Worm (Caenorhabditis elegans): ENCODE measurements around the gene smvt-1.
A peak's percentile ranks its signal among the peaks of the same experiment; 100 is the strongest.

smvt-1 gene

DNA sequence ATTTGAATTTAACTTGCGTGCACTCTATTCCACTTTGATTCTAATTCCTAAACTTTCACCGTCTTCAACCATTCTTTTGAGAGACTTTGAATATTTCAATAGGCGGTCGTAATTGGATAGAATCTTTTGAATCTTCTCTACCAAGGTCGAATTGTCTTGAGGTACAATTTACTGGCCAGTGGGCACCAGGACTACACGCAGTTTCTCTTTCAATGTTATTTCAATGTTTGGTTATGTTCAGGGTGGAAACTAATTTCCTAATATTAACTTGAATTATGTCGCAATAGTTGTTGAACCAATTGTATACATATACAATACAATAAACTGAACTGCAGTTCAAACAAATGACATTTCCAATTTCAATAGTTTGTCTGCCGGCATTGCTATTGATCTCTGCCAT is 39.2 kb upstream of the smvt-1 start:
- TF ChIP-seq nhr-19 (GFP tag; conservative IDR thresholded peaks at IDR 0.05) = no peak
- TF ChIP-seq mab-9 (GFP tag; IDR thresholded peaks at IDR 0.05) = no peak
- TF ChIP-seq lin-39 (tag; optimal IDR thresholded peaks at IDR 0.05) = no peak
- TF ChIP-seq nhr-47 (tag; optimal IDR thresholded peaks at IDR 0.05) = peak; percentile 7
- TF ChIP-seq fkh-8 (tag; optimal IDR thresholded peaks at IDR 0.05) = no peak
- TF ChIP-seq nhr-71 (tag; optimal IDR thresholded peaks at IDR 0.05) = peak; percentile 33
- no peak for TF ChIP-seq sox-4 (tag; optimal IDR thresholded peaks at IDR 0.05)
- TF ChIP-seq snu-23 (GFP tag; optimal IDR thresholded peaks at IDR 0.05) = peak; percentile 41
- no peak for TF ChIP-seq ceh-8 (GFP tag; optimal IDR thresholded peaks at IDR 0.05)
- TF ChIP-seq ets-5 (GFP tag; IDR thresholded peaks at IDR 0.05) = no peak
- no peak for TF ChIP-seq ceh-88 (GFP tag; IDR thresholded peaks at IDR 0.05)
- peak; percentile 9 for TF ChIP-seq skn-1 (tag; optimal IDR thresholded peaks at IDR 0.05)
- peak in 1 of 2 experiments; percentile 22 for TF ChIP-seq lsy-2 (tag; optimal IDR thresholded peaks at IDR 0.05)
- no peak for TF ChIP-seq swsn-7 (tag; optimal IDR thresholded peaks at IDR 0.05)
- TF ChIP-seq ceh-63 (GFP tag; optimal IDR thresholded peaks at IDR 0.05) = no peak
- TF ChIP-seq lin-14 (GFP tag; optimal IDR thresholded peaks at IDR 0.05) = peak; percentile 61
- TF ChIP-seq zag-1 (tag; optimal IDR thresholded peaks at IDR 0.05) = no peak
- no peak for TF ChIP-seq ama-1 (optimal IDR thresholded peaks at IDR 0.05)
- no peak for TF ChIP-seq mef-2 (tag; optimal IDR thresholded peaks at IDR 0.05)
- TF ChIP-seq pqm-1 (tag; optimal IDR thresholded peaks at IDR 0.05) = no peak
- no peak for TF ChIP-seq fkh-4 (tag; optimal IDR thresholded peaks at IDR 0.05; ENCODE audit: borderline replicate concordance)
- peak; percentile 90 for TF ChIP-seq nhr-85 (tag)
- TF ChIP-seq lin-35 (GFP tag; optimal IDR thresholded peaks at IDR 0.05) = no peak
- TF ChIP-seq lir-3 (tag; optimal IDR thresholded peaks at IDR 0.05; ENCODE audit: poor library complexity) = no peak
- TF ChIP-seq pag-3 (tag; optimal IDR thresholded peaks at IDR 0.05; ENCODE audit: borderline replicate concordance, insufficient read depth) = no peak
- no peak for TF ChIP-seq Y116A8C.19 (tag; optimal IDR thresholded peaks at IDR 0.05; ENCODE audit: borderline replicate concordance)
- peak; percentile 87 for TF ChIP-seq blmp-1 (tag; optimal IDR thresholded peaks at IDR 0.05)
- TF ChIP-seq mdl-1 (tag; optimal IDR thresholded peaks at IDR 0.05) = no peak
- TF ChIP-seq unc-62 (GFP tag; optimal IDR thresholded peaks at IDR 0.05) = no peak
- peak; percentile 12 for TF ChIP-seq nhr-90 (tag; optimal IDR thresholded peaks at IDR 0.05; ENCODE audit: poor library complexity)
- TF ChIP-seq ceh-90 (tag; optimal IDR thresholded peaks at IDR 0.05) = no peak
- TF ChIP-seq nhr-20 (tag; optimal IDR thresholded peaks at IDR 0.05) = peak; percentile 38
- TF ChIP-seq irx-1 (tag; optimal IDR thresholded peaks at IDR 0.05) = no peak
- no peak for TF ChIP-seq hpl-2 (GFP tag; optimal IDR thresholded peaks at IDR 0.05)
- no peak for TF ChIP-seq dsc-1 (tag; optimal IDR thresholded peaks at IDR 0.05)
- no peak for TF ChIP-seq lin-15B (tag; optimal IDR thresholded peaks at IDR 0.05)
- TF ChIP-seq efl-3 (GFP tag; optimal IDR thresholded peaks at IDR 0.05) = no peak
- TF ChIP-seq tbx-2 (tag; optimal IDR thresholded peaks at IDR 0.05) = no peak

- TF ChIP-seq efl-1 (optimal IDR thresholded peaks at IDR 0.05) (no peak), efl-1 (GFP tag; optimal IDR thresholded peaks at IDR 0.05 in 1 of 2) (no peak), nhr-28 (tag; optimal IDR thresholded peaks at IDR 0.05) (no peak), vab-15 (tag; optimal IDR thresholded peaks at IDR 0.05) (no peak), ceh-82 (tag; optimal IDR thresholded peaks at IDR 0.05) (no peak), fkh-10 (GFP tag; optimal IDR thresholded peaks at IDR 0.05) (no peak), unc-130 (tag; optimal IDR thresholded peaks at IDR 0.05) (no peak), C04F5.9 (tag; optimal IDR thresholded peaks at IDR 0.05) (no peak), isw-1 (GFP tag; IDR thresholded peaks at IDR 0.05) (no peak), nhr-76 (tag; optimal IDR thresholded peaks at IDR 0.05) (no peak), Y116A8C.19 (tag; optimal IDR thresholded peaks at IDR 0.05; ENCODE audit: borderline replicate concordance) (no peak), nhr-19 (GFP tag; conservative IDR thresholded peaks at IDR 0.05) (no peak), irx-1 (tag; optimal IDR thresholded peaks at IDR 0.05) (no peak), ztf-4 (tag; optimal IDR thresholded peaks at IDR 0.05) (no peak), nhr-77 (tag; optimal IDR thresholded peaks at IDR 0.05) (no peak), lin-35 (GFP tag; optimal IDR thresholded peaks at IDR 0.05) (no peak), sup-37 (GFP tag; optimal IDR thresholded peaks at IDR 0.05) (no peak), zag-1 (tag; optimal IDR thresholded peaks at IDR 0.05) (no peak), nhr-20 (tag; optimal IDR thresholded peaks at IDR 0.05) (no peak), sox-4 (tag; optimal IDR thresholded peaks at IDR 0.05) (no peak)
These were observed 36.9 kb upstream of the smvt-1 start, which contains the start of gene H01M10.2 for ce11 chrX:2585655-2586054. Gene H01M10.2 (minus strand): TSS chrX:2585755.

All from whole organism, L1 larva.